Worm (Caenorhabditis elegans): ENCODE measurements around the gene F22B7.1.

The F22B7.1 gene

ce11 chrIII:8678371-8678770 lies 13.2 kb downstream of the F22B7.1 start:
- TF ChIP-seq ceh-6 (GFP tag; optimal IDR thresholded peaks at IDR 0.05) (peak; percentile 95), ceh-22 (tag; optimal IDR thresholded peaks at IDR 0.05) (no peak), hlh-8 (tag; optimal IDR thresholded peaks at IDR 0.05) (peak; percentile 77), ahr-1 (tag; optimal IDR thresholded peaks at IDR 0.05) (peak; percentile 84), lin-11 (tag; optimal IDR thresholded peaks at IDR 0.05) (peak; percentile 92), elt-2 (tag; optimal IDR thresholded peaks at IDR 0.05) (peak; percentile 96), Y22D7AL.16 (tag; optimal IDR thresholded peaks at IDR 0.05) (peak; percentile 90), unc-3 (GFP tag; conservative IDR thresholded peaks at IDR 0.05) (peak; percentile 94), unc-3 (tag; optimal IDR thresholded peaks at IDR 0.05) (peak; percentile 89), madf-2 (tag; optimal IDR thresholded peaks at IDR 0.05) (peak; percentile 94), pag-3 (tag; optimal IDR thresholded peaks at IDR 0.05; ENCODE audit: borderline replicate concordance) (peak; percentile 77), zip-5 (tag; optimal IDR thresholded peaks at IDR 0.05) (peak; percentile 88), sdc-2 (tag; optimal IDR thresholded peaks at IDR 0.05) (peak; percentile 86), fax-1 (tag; optimal IDR thresholded peaks at IDR 0.05) (peak; percentile 89), ztf-16 (tag; optimal IDR thresholded peaks at IDR 0.05) (peak; percentile 93), hlh-13 (GFP tag; optimal IDR thresholded peaks at IDR 0.05) (peak; percentile 95), dve-1 (tag; optimal IDR thresholded peaks at IDR 0.05) (peak; percentile 87), pros-1 (tag; optimal IDR thresholded peaks at IDR 0.05) (peak; percentile 37), ceh-30 (tag; optimal IDR thresholded peaks at IDR 0.05) (peak; percentile 16), pha-2 (tag; optimal IDR thresholded peaks at IDR 0.05) (peak; percentile 93), pha-4 (tag; optimal IDR thresholded peaks at IDR 0.05) (no peak), hlh-15 (tag; optimal IDR thresholded peaks at IDR 0.05) (peak; percentile 92), ets-4 (tag; optimal IDR thresholded peaks at IDR 0.05) (peak; percentile 26), tbx-7 (tag; optimal IDR thresholded peaks at IDR 0.05) (peak; percentile 62), ttx-3 (tag; optimal IDR thresholded peaks at IDR 0.05) (peak; percentile 88), sox-4 (tag; optimal IDR thresholded peaks at IDR 0.05) (peak; percentile 95), mec-3 (tag; optimal IDR thresholded peaks at IDR 0.05; ENCODE audit: borderline replicate concordance) (peak; percentile 90), gmeb-2 (tag; optimal IDR thresholded peaks at IDR 0.05) (peak; percentile 95), K02D7.2 (tag; optimal IDR thresholded peaks at IDR 0.05) (peak; percentile 93), fkh-10 (GFP tag; optimal IDR thresholded peaks at IDR 0.05) (peak; percentile 42), ceh-31 (tag; optimal IDR thresholded peaks at IDR 0.05) (peak; percentile 73), ama-1 (optimal IDR thresholded peaks at IDR 0.05) (no peak), unc-86 (tag; optimal IDR thresholded peaks at IDR 0.05) (peak; percentile 93), dmd-4 (tag; optimal IDR thresholded peaks at IDR 0.05; ENCODE audit: borderline replicate concordance) (peak; percentile 91), ceh-18 (tag; optimal IDR thresholded peaks at IDR 0.05) (peak; percentile 90), unc-55 (GFP tag; optimal IDR thresholded peaks at IDR 0.05) (peak; percentile 15), nfya-1 (tag; optimal IDR thresholded peaks at IDR 0.05) (peak; percentile 81), hlh-30 (tag; optimal IDR thresholded peaks at IDR 0.05; ENCODE audit: insufficient read depth) (peak; percentile 80), pax-1 (tag; optimal IDR thresholded peaks at IDR 0.05) (no peak), fkh-6 (tag; optimal IDR thresholded peaks at IDR 0.05) (peak; percentile 94), ceh-24 (tag; optimal IDR thresholded peaks at IDR 0.05) (peak; percentile 81), sox-2 (GFP tag; IDR thresholded peaks at IDR 0.05) (peak; percentile 86), pat-9 (tag; optimal IDR thresholded peaks at IDR 0.05) (peak; percentile 93), ceh-48 (tag; optimal IDR thresholded peaks at IDR 0.05) (peak; percentile 84), elt-4 (tag; optimal IDR thresholded peaks at IDR 0.05) (peak; percentile 63), npax-4 (tag; optimal IDR thresholded peaks at IDR 0.05) (peak; percentile 81), ceh-34 (tag; optimal IDR thresholded peaks at IDR 0.05) (peak; percentile 97), che-1 (tag; optimal IDR thresholded peaks at IDR 0.05) (peak; percentile 94), nhr-232 (tag; optimal IDR thresholded peaks at IDR 0.05) (peak; percentile 86), hlh-6 (tag; optimal IDR thresholded peaks at IDR 0.05) (peak; percentile 97), ceh-19 (GFP tag; optimal IDR thresholded peaks at IDR 0.05) (peak; percentile 95), rnt-1 (tag; optimal IDR thresholded peaks at IDR 0.05) (peak; percentile 84), tbx-2 (tag; optimal IDR thresholded peaks at IDR 0.05) (peak; percentile 92), ceh-14 (tag; optimal IDR thresholded peaks at IDR 0.05) (peak; percentile 92)
